Fruit fly (Drosophila melanogaster) whole organism, embryonic: ENCODE results near the gene Ypel.

Experiments
- Asciz ChIP-seq: fragments of 200-800 bp; sonication (Bioruptor generic); optimal IDR thresholded peaks from 2 replicates; lab custom pipeline; 2017; ENCODE audit warnings: missing biosample characterization, mild to moderate bottlenecking, missing genetic modification characterization, missing genetic modification reagents
- CG10366 ChIP-seq: fragments of 200-800 bp; sonication (Bioruptor generic); IDR thresholded peaks from 2 replicates; pipeline ENCODE4 v1.3.6; 2022; ENCODE audit warnings: missing biosample characterization, missing genetic modification characterization
- CG11504 ChIP-seq: fragments of 200-800 bp; sonication (Bioruptor generic); optimal IDR thresholded peaks from 3 replicates; lab custom pipeline; 2019; ENCODE audit warnings: missing biosample characterization, mild to moderate bottlenecking, missing genetic modification characterization, moderate library complexity
- CG1233 ChIP-seq: fragments of 200-800 bp; sonication (Bioruptor generic); optimal IDR thresholded peaks from 4 replicates; lab custom pipeline; 2018; ENCODE audit warnings: missing biosample characterization, mild to moderate bottlenecking, missing genetic modification characterization
- CG12744 ChIP-seq: fragments of 200-800 bp; sonication (Bioruptor generic); optimal IDR thresholded peaks from 2 replicates; lab custom pipeline; 2016; ENCODE audit warnings: missing biosample characterization, missing genetic modification characterization
- CG13296 ChIP-seq: fragments of 200-800 bp; sonication (Bioruptor generic); optimal IDR thresholded peaks from 3 replicates; lab custom pipeline; 2018; ENCODE audit warnings: missing biosample characterization, mild to moderate bottlenecking, missing genetic modification characterization
- CG15269 ChIP-seq: fragments of 200-800 bp; sonication (Bioruptor generic); optimal IDR thresholded peaks from 2 replicates; lab custom pipeline; 2018; ENCODE audit warnings: missing biosample characterization, mild to moderate bottlenecking, missing genetic modification characterization, moderate library complexity
- CG2120 ChIP-seq: fragments of 200-800 bp; sonication (Bioruptor generic); optimal IDR thresholded peaks from 3 replicates; lab custom pipeline; 2016; ENCODE audit warnings: missing biosample characterization, missing genetic modification characterization
- CG2678 ChIP-seq: fragments of 200-800 bp; sonication (Bioruptor generic); optimal IDR thresholded peaks from 3 replicates; lab custom pipeline; 2019; ENCODE audit warnings: missing biosample characterization, mild to moderate bottlenecking, missing genetic modification characterization, moderate library complexity
- CG2889 ChIP-seq: fragments of 200-800 bp; sonication (Bioruptor generic); IDR thresholded peaks from 3 replicates; pipeline ENCODE4 v1.3.6; 2022; ENCODE audit warnings: missing biosample characterization, missing genetic modification characterization
- CG3065 ChIP-seq: fragments of 200-800 bp; sonication (Bioruptor generic); optimal IDR thresholded peaks from 2 replicates; lab custom pipeline; 2016; ENCODE audit warnings: missing biosample characterization, missing genetic modification characterization
- CG32532 ChIP-seq: fragments of 200-800 bp; sonication (Bioruptor generic); IDR thresholded peaks from 2 replicates; pipeline ENCODE4 v1.3.6; 2022; ENCODE audit warnings: missing biosample characterization, missing genetic modification characterization
- CG3281 ChIP-seq: fragments of 200-800 bp; sonication (Bioruptor generic); optimal IDR thresholded peaks from 3 replicates; lab custom pipeline; 2017; ENCODE audit warnings: missing biosample characterization, mild to moderate bottlenecking, missing genetic modification characterization
- CG7839 ChIP-seq: fragments of 200-800 bp; sonication (Bioruptor generic); optimal IDR thresholded peaks from 3 replicates; lab custom pipeline; 2018; ENCODE audit warnings: missing biosample characterization, mild to moderate bottlenecking, missing genetic modification characterization, moderate library complexity
- CG9215 ChIP-seq: fragments of 200-800 bp; sonication (Bioruptor generic); IDR thresholded peaks from 2 replicates; pipeline ENCODE4 v1.3.6; 2022; ENCODE audit warnings: missing biosample characterization, missing genetic modification characterization
- CG9932 ChIP-seq: fragments of 200-800 bp; sonication (Bioruptor generic); IDR thresholded peaks from 2 replicates; pipeline ENCODE4 v1.3.6; 2022; ENCODE audit warnings: missing biosample characterization, missing genetic modification characterization
- Dfd ChIP-seq, 2 experiments: fragments of >200 bp; optimal IDR thresholded peaks; 2 replicates each; lab custom pipeline; 2017; ENCODE audit warnings: missing biosample characterization in 2 of 2, missing genetic modification characterization in 2 of 2
- Drgx ChIP-seq: fragments of 200-800 bp; sonication (Bioruptor generic); IDR thresholded peaks from 2 replicates; pipeline ENCODE4 v1.3.6; 2022; ENCODE audit warnings: missing biosample characterization, missing genetic modification characterization
- H2.0 ChIP-seq: fragments of 200-800 bp; sonication (Bioruptor generic); IDR thresholded peaks from 2 replicates; pipeline ENCODE4 v1.3.6; 2022; ENCODE audit warnings: missing biosample characterization, missing genetic modification characterization
- Hr51 ChIP-seq, 2 experiments: fragments of 200-800 bp; sonication (Bioruptor generic); optimal IDR thresholded peaks; 2 replicates in 1 of 2; 3 replicates in 1 of 2; lab custom pipeline; 2016 to 2018; ENCODE audit warnings: missing biosample characterization in 2 of 2, missing genetic modification characterization in 2 of 2, mild to moderate bottlenecking in 1 of 2, moderate library complexity in 1 of 2
- Lpt ChIP-seq: fragments of >200 bp; optimal IDR thresholded peaks from 2 replicates; lab custom pipeline; 2018; ENCODE audit warnings: missing biosample characterization, missing genetic modification characterization
- Med ChIP-seq: fragments of 200-800 bp; sonication (Bioruptor generic); peaks from one replicate; lab custom pipeline; 2016; ENCODE audit warnings: missing biosample characterization, missing genetic modification characterization, mild to moderate bottlenecking, inconsistent platforms, moderate library complexity
- Meics ChIP-seq: fragments of 200-800 bp; sonication (Bioruptor generic); optimal IDR thresholded peaks from 2 replicates; lab custom pipeline; 2017; ENCODE audit warnings: missing biosample characterization, mild to moderate bottlenecking, missing genetic modification characterization
- Ptx1 ChIP-seq: fragments of 200-800 bp; sonication (Bioruptor generic); IDR thresholded peaks from 2 replicates; pipeline ENCODE4 v1.3.6; 2022; ENCODE audit warnings: missing biosample characterization, missing genetic modification characterization
- Rfx ChIP-seq: fragments of 200-800 bp; sonication (Bioruptor generic); IDR thresholded peaks from 2 replicates; pipeline ENCODE4 v1.3.6; 2022; ENCODE audit warnings: missing biosample characterization, missing genetic modification characterization
- Sox102F ChIP-seq: fragments of 200-800 bp; sonication (Bioruptor generic); optimal IDR thresholded peaks from 2 replicates; lab custom pipeline; 2018; ENCODE audit warnings: missing biosample characterization, mild to moderate bottlenecking, missing genetic modification characterization, moderate library complexity
- Spps ChIP-seq: fragments of 200-800 bp; sonication (Bioruptor generic); optimal IDR thresholded peaks from 2 replicates; lab custom pipeline; 2018; ENCODE audit warnings: missing biosample characterization, mild to moderate bottlenecking, missing genetic modification characterization
- Ssrp ChIP-seq: fragments of 200-800 bp; sonication (Bioruptor generic); optimal IDR thresholded peaks from 2 replicates; lab custom pipeline; 2018; ENCODE audit warnings: missing biosample characterization, mild to moderate bottlenecking, missing genetic modification characterization, moderate library complexity
- Vsx1 ChIP-seq: fragments of 200-800 bp; sonication (Bioruptor generic); optimal IDR thresholded peaks from 2 replicates; lab custom pipeline; 2017; ENCODE audit warnings: missing biosample characterization, mild to moderate bottlenecking, missing genetic modification characterization, missing genetic modification reagents
- al ChIP-seq: fragments of 200-800 bp; sonication (Bioruptor generic); IDR thresholded peaks from 2 replicates; pipeline ENCODE4 v1.3.6; 2022; ENCODE audit warnings: missing biosample characterization, missing genetic modification characterization
- bsh ChIP-seq, 2 experiments: fragments of 200-800 bp; sonication (Bioruptor generic); optimal IDR thresholded peaks; 2 replicates each; lab custom pipeline; 2017 to 2018; ENCODE audit warnings: mild to moderate bottlenecking in 2 of 2, missing biosample characterization in 2 of 2, missing genetic modification characterization in 2 of 2, moderate library complexity in 1 of 2
- dmrt99B ChIP-seq: fragments of 200-800 bp; sonication (Bioruptor generic); optimal IDR thresholded peaks from 2 replicates; lab custom pipeline; 2018; ENCODE audit warnings: missing biosample characterization, mild to moderate bottlenecking, missing genetic modification characterization, moderate library complexity
- dysf ChIP-seq: fragments of 200-800 bp; sonication (Bioruptor generic); IDR thresholded peaks from 3 replicates; pipeline ENCODE4 v1.3.6; 2022; ENCODE audit warnings: missing biosample characterization, missing genetic modification characterization
- en ChIP-seq: fragments of 200-800 bp; sonication (Bioruptor generic); optimal IDR thresholded peaks from 2 replicates; lab custom pipeline; 2016; ENCODE audit warnings: missing biosample characterization, missing genetic modification characterization
- eve ChIP-seq, 2 experiments: fragments of >200 bp; optimal IDR thresholded peaks; 2 replicates each; lab custom pipeline; 2017; ENCODE audit warnings: missing biosample characterization in 2 of 2, missing genetic modification characterization in 2 of 2
- gem ChIP-seq: fragments of 200-800 bp; sonication (Bioruptor generic); optimal IDR thresholded peaks from 2 replicates; lab custom pipeline; 2019; ENCODE audit warnings: missing biosample characterization, mild to moderate bottlenecking, missing genetic modification characterization, moderate library complexity
- grau ChIP-seq: fragments of 200-800 bp; optimal IDR thresholded peaks from 3 replicates; lab custom pipeline; 2019; ENCODE audit warnings: missing biosample characterization, mild to moderate bottlenecking, missing genetic modification characterization, moderate library complexity
- hb ChIP-seq: fragments of 200-800 bp; sonication (Bioruptor generic); IDR thresholded peaks from 3 replicates; pipeline ENCODE4 v1.3.6; 2022; ENCODE audit warnings: missing biosample characterization, missing genetic modification characterization; ENCODE audit not compliant: partially characterized antibody
- lab ChIP-seq: fragments of 200-800 bp; sonication (Bioruptor generic); optimal IDR thresholded peaks from 3 replicates; lab custom pipeline; 2017; ENCODE audit warnings: missing biosample characterization, missing genetic modification characterization, mild to moderate bottlenecking, moderate library complexity, missing genetic modification reagents
- lmd ChIP-seq: fragments of 200-800 bp; sonication (Bioruptor generic); IDR thresholded peaks from 2 replicates; pipeline ENCODE4 v1.3.6; 2022; ENCODE audit warnings: missing biosample characterization, missing genetic modification characterization
- pb ChIP-seq: fragments of 200-800 bp; sonication (Bioruptor generic); optimal IDR thresholded peaks from 3 replicates; lab custom pipeline; 2016; ENCODE audit warnings: missing biosample characterization, missing genetic modification characterization
- phol ChIP-seq: fragments of 200-800 bp; sonication (Bioruptor generic); optimal IDR thresholded peaks from 3 replicates; lab custom pipeline; 2018; ENCODE audit warnings: missing biosample characterization, mild to moderate bottlenecking, missing genetic modification characterization, moderate library complexity
- row ChIP-seq: fragments of 200-800 bp; sonication (Bioruptor generic); IDR thresholded peaks from 3 replicates; pipeline ENCODE4 v1.3.6; 2022; ENCODE audit warnings: missing biosample characterization, missing genetic modification characterization
- sens ChIP-seq: fragments of 200-800 bp; sonication (Bioruptor generic); peaks from one replicate; lab custom pipeline; 2016; ENCODE audit warnings: missing biosample characterization, missing genetic modification characterization
- slbo ChIP-seq: fragments of 200-800 bp; sonication (Bioruptor generic); IDR thresholded peaks from 2 replicates; pipeline ENCODE4 v1.3.6; 2022; ENCODE audit warnings: missing biosample characterization, missing genetic modification characterization
- zf30C ChIP-seq: fragments of 200-800 bp; sonication (Bioruptor generic); optimal IDR thresholded peaks from 3 replicates; lab custom pipeline; 2018; ENCODE audit warnings: missing biosample characterization, mild to moderate bottlenecking, missing genetic modification characterization

The Ypel gene

DNA sequence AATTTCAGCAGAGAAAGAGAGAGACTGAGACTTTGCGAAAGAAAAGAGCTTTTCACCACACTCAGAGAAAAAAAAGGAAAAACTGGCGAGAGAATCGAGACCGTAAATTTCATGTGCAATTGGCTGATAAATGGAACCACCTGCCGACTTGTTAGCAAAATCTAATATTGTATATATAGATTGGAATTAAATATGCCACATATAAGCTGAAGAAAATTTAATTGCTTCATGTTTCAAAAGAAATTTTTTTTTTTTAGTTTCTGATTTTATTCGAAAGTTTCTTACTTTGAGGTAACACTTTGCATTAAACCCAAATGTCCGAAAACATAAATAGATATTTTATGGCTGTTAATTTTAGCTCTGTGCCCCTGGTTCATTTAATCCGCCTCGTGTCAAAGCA, 32.6 kb upstream of the Ypel start:
- TF ChIP-seq Dfd (GFP tag; optimal IDR thresholded peaks at IDR 0.05; lab: Kevin White, UChicago) (no peak), CG2889 (GFP tag; lab: Robert Waterston, UW) (no peak), CG12744 (no peak), Meics (peak; percentile 27), gem (peak; percentile 37), Spps (tag; lab: Kevin White, UChicago) (no peak), Asciz (GFP tag; lab: Kevin White, UChicago) (no peak), Hr51 (GFP tag; optimal IDR thresholded peaks at IDR 0.05; lab: Kevin White, UChicago) (peak in 1 of 2 experiments; percentile 30), row (GFP tag; lab: Robert Waterston, UW) (peak; percentile 48), CG1233 (GFP tag; lab: Kevin White, UChicago) (no peak), Med (peak; percentile 64), CG2120 (GFP tag; lab: Kevin White, UChicago) (peak; percentile 29), CG13296 (GFP tag; lab: Kevin White, UChicago) (no peak), lab (GFP tag; lab: Kevin White, UChicago) (peak; percentile 12), Rfx (GFP tag; lab: Robert Waterston, UW) (0 out of 2 replicates have a peak, but pooled peaks have one; percentile 15), CG7839 (tag; lab: Kevin White, UChicago) (peak; percentile 7), CG9215 (no peak), phol (tag; lab: Kevin White, UChicago) (peak; percentile 7), CG32532 (GFP tag; lab: Robert Waterston, UW) (peak; percentile 13; the same call in 1 of the 2 replicates), bsh (GFP tag; optimal IDR thresholded peaks at IDR 0.05; lab: Kevin White, UChicago) (no peak), grau (tag; lab: Kevin White, UChicago) (peak; percentile 32), en (GFP tag; lab: Kevin White, UChicago) (no peak), zf30C (no peak), al (GFP tag; lab: Robert Waterston, UW) (0 out of 2 replicates have a peak, but pooled peaks have one; percentile 6), Drgx (0 out of 2 replicates have a peak, but pooled peaks have one; percentile 26), H2.0 (GFP tag; lab: Robert Waterston, UW) (no peak), slbo (GFP tag; lab: Robert Waterston, UW) (peak; percentile 45), hb (GFP tag; lab: Robert Waterston, UW) (no peak), CG15269 (peak; percentile 14), eve (GFP tag; optimal IDR thresholded peaks at IDR 0.05; lab: Kevin White, UChicago) (no peak), CG9932 (GFP tag; lab: Robert Waterston, UW) (peak; percentile 32; the same call in 1 of the 2 replicates), Vsx1 (no peak), CG3281 (GFP tag; lab: Kevin White, UChicago) (peak; percentile 11), dysf (GFP tag; lab: Robert Waterston, UW) (peak; percentile 30; the same call in 1 of the 3 replicates), dmrt99B (peak; percentile 8), Ptx1 (GFP tag; lab: Robert Waterston, UW) (0 out of 2 replicates have a peak, but pooled peaks have one; percentile 7), CG11504 (peak; percentile 25), pb (GFP tag; lab: Kevin White, UChicago) (no peak), Ssrp (tag; lab: Kevin White, UChicago) (no peak), sens (GFP tag; lab: Kevin White, UChicago) (peak; percentile 64), CG2678 (peak; percentile 24), CG3065 (no peak), lmd (GFP tag; lab: Robert Waterston, UW) (peak; percentile 27; the same call in 1 of the 2 replicates), Sox102F (GFP tag; lab: Kevin White, UChicago) (peak; percentile 25), CG10366 (GFP tag; lab: Robert Waterston, UW) (no peak), Lpt (GFP tag; lab: Kevin White, UChicago) (no peak)
- TF ChIP-seq, all 482 proteins: peak for 26
